Worm (Caenorhabditis elegans) whole organism, midembryonic: ENCODE measurements around the gene F21D9.1.

ENCODE experiments used
- T22C8.4 ChIP-seq: fragments of 200-800 bp; sonication (Bioruptor generic); IDR thresholded peaks from 2 replicates; pipeline ENCODE4 v1.3.6; 2022; ENCODE audit warnings: missing genetic modification characterization, missing compliant biosample characterization
- cog-1 ChIP-seq: sonication (generic microtip); optimal IDR thresholded peaks from 2 replicates; lab custom pipeline; 2016; ENCODE audit warnings: missing genetic modification characterization, missing compliant biosample characterization
- flt-1 ChIP-seq: fragments of 200-800 bp; sonication (Bioruptor generic); IDR thresholded peaks from 2 replicates; pipeline ENCODE4 v1.3.6; 2022; ENCODE audit warnings: missing genetic modification characterization, missing compliant biosample characterization
- klf-2 ChIP-seq: fragments of 200-800 bp; sonication (Bioruptor generic); conservative IDR thresholded peaks from 2 replicates; pipeline ENCODE4 v1.3.6; 2022; ENCODE audit warnings: missing genetic modification reagents, missing genetic modification characterization, missing compliant biosample characterization
- med-1 ChIP-seq: sonication (generic microtip); optimal IDR thresholded peaks from 2 replicates; lab custom pipeline; 2017; ENCODE audit warnings: missing genetic modification characterization, mild to moderate bottlenecking, missing compliant biosample characterization, antibody characterized with exemption, missing genetic modification reagents; ENCODE audit not compliant: insufficient read depth
- ref-1 ChIP-seq: fragments of 200-800 bp; sonication (Bioruptor generic); conservative IDR thresholded peaks from 2 replicates; pipeline ENCODE4 v1.3.6; 2022; ENCODE audit warnings: missing genetic modification reagents, missing genetic modification characterization, missing compliant biosample characterization
- tab-1 ChIP-seq: fragments of 200-800 bp; sonication (Bioruptor generic); IDR thresholded peaks from 2 replicates; pipeline ENCODE4 v1.3.6; 2022; ENCODE audit warnings: missing genetic modification characterization, missing compliant biosample characterization
- ztf-23 ChIP-seq: fragments of 200-800 bp; sonication (Bioruptor generic); IDR thresholded peaks from 2 replicates; pipeline ENCODE4 v1.3.6; 2022; ENCODE audit warnings: missing genetic modification reagents, missing genetic modification characterization, missing compliant biosample characterization
- ztf-29 ChIP-seq: fragments of 200-800 bp; sonication (Bioruptor generic); IDR thresholded peaks from 2 replicates; pipeline ENCODE4 v1.3.6; 2022; ENCODE audit warnings: missing genetic modification reagents, missing genetic modification characterization, missing compliant biosample characterization

The F21D9.1 gene

DNA sequence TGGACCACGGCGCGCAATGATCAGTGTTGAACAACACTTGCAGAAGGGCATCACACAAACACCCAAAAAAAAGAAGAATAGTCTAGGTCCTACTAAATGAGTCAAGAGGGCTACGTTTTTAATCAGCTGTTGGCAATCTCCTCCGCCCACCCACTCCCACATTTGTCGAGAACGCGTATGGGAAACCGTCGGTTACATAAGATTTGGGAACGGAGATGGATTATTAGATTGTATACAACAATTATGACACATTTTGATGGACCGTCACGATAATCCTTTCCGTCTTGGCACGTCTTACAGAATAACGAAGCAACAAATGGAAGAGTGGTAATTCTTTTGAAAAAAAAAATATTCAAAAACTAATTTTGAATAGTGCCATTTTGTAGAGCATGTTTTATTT is 21.7 kb downstream of the F21D9.1 start:
- TF ChIP-seq T22C8.4 (GFP tag; lab: Robert Waterston, UW) (no peak), cog-1 (tag; lab: Kevin White, UChicago) (no peak), ref-1 (GFP tag; lab: Robert Waterston, UW) (no peak), med-1 (GFP tag; lab: Kevin White, UChicago) (no peak), ztf-29 (GFP tag; lab: Robert Waterston, UW) (no peak), klf-2 (GFP tag; lab: Robert Waterston, UW) (no peak), tab-1 (GFP tag; lab: Robert Waterston, UW) (no peak), flt-1 (GFP tag; lab: Robert Waterston, UW) (no peak), ztf-23 (GFP tag; lab: Robert Waterston, UW) (no peak)

DNA sequence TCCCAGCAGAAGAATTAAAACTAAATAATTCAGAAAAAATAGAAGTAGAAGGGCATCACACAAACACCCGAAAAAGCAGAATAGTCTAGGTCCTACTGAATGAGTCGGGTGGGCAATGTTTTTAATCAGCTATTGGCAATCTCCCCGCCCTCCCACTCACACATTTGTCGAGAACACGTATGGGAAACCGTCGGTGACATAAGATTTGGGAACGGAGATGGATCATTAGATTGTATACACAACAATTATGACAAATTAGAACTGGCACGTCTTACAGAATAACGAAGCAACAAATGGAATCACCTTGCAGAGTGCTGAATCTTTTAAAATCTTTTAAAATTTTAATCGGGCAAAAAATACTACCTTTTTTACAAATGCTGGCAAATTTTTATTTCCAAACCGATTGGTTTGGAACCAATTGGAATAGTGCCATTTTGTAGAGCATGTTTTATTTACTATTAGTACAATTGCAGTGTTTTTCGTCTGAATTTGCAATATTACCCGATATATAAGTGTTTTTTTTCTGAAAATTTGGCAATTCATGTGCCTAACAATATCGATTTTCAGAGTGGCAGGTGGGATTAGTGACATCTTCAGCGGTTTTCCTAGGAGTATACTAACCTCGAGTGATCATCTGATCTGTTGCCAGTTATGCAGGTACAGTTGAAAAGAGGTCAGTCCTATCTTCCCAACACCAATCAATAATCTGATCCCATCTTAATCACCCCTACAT is 24.0 kb downstream of the F21D9.1 start, which contains the start of the genes F55C9.3 and fbxb-57:
Gene F55C9.3 (minus strand): TSS at position 101 of the 733 bp plus-strand sequence.
Gene fbxb-57 (plus strand): TSS at position 683 of the 733 bp plus-strand sequence.
- TF ChIP-seq med-1 (GFP tag; lab: Kevin White, UChicago), result no peak
- no peak for TF ChIP-seq ztf-23 (GFP tag; lab: Robert Waterston, UW)
- no peak for TF ChIP-seq T22C8.4 (GFP tag; lab: Robert Waterston, UW)
- no peak for TF ChIP-seq ref-1 (GFP tag; lab: Robert Waterston, UW)
- no peak for TF ChIP-seq klf-2 (GFP tag; lab: Robert Waterston, UW)
- TF ChIP-seq cog-1 (tag; lab: Kevin White, UChicago), result no peak
- no peak for TF ChIP-seq ztf-29 (GFP tag; lab: Robert Waterston, UW)
- no peak for TF ChIP-seq tab-1 (GFP tag; lab: Robert Waterston, UW)
- no peak for TF ChIP-seq flt-1 (GFP tag; lab: Robert Waterston, UW)

DNA sequence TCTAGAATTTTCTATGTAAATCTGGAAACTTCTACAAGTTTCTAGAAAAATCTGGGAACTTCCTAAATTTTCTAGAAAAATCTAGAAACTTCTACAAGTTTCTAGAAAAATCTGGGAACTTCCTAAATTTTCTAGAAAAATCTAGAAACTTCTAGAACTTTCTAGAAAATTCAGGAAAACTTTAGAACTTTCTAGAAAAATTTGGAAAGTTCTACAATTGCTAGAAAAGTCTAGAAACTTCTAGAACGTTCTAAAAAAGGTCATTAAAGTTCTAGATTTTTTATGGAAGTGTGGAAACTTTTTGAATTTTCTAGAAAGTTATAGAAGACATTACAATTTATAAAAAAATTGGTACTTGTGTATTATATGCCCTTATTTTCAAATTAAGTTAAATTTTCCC is 28.8 kb downstream of the F21D9.1 start, which contains the start of gene F55C9.5:
Gene F55C9.5 (minus strand): TSS at position 101 of the 400 bp plus-strand sequence.
- TF ChIP-seq flt-1 (GFP tag; lab: Robert Waterston, UW) (no peak), ztf-29 (GFP tag; lab: Robert Waterston, UW) (no peak)

DNA sequence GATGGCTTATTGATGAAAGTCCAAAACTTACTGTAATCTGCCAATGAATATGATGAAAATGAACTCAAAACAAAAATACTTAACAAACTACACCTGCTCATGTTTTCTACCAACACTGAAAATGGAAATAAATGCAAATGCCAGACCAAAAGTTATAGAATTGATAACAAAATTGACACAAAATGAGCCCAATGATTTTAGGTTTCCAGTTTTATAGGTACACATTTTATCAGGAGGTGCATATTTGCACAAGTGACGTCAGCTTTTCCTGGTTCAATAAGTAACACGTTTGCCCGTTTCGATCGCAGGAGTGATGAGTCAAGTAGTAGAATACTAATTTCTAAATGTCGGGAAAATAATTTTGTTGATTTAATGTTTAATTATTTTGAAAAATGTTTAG is 32.5 kb downstream of the F21D9.1 start, which contains the start of gene F55C9.6:
Gene F55C9.6 (minus strand): TSS at position 101 of the 400 bp plus-strand sequence.
- TF ChIP-seq T22C8.4 (GFP tag; lab: Robert Waterston, UW), result no peak
- no peak for TF ChIP-seq ztf-23 (GFP tag; lab: Robert Waterston, UW)
- TF ChIP-seq klf-2 (GFP tag; lab: Robert Waterston, UW), result no peak
- no peak for TF ChIP-seq flt-1 (GFP tag; lab: Robert Waterston, UW)
- TF ChIP-seq tab-1 (GFP tag; lab: Robert Waterston, UW), result no peak
- TF ChIP-seq ref-1 (GFP tag; lab: Robert Waterston, UW), result no peak
- no peak for TF ChIP-seq cog-1 (tag; lab: Kevin White, UChicago)
- TF ChIP-seq med-1 (GFP tag; lab: Kevin White, UChicago), result no peak
- TF ChIP-seq ztf-29 (GFP tag; lab: Robert Waterston, UW), result no peak

DNA sequence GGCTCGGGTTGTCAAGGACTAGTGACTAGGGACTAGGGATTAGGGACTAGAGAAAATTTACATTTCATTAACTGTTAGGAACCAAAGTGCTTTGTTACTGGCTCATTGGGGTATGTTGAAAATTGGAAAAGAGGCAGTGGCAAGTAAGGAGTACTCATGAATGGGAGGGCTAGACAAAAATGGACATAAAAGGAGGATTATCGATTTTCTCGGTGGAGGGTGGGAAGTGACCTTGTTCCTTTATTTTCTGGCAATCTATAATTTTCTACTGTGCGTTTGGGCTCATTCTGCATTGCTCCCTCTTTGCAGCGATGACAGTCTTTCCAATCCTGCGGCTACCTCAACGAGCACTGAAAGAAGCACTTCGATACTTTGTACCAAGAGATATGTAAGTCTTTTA is 33.3 kb downstream of the F21D9.1 start, which contains the start of gene fbxb-60:
Gene fbxb-60 (plus strand): TSS at position 301 of the 400 bp plus-strand sequence.
- TF ChIP-seq flt-1 (GFP tag; lab: Robert Waterston, UW) (no peak), T22C8.4 (GFP tag; lab: Robert Waterston, UW) (peak; percentile 53; the same call in 1 of the 2 replicates)

DNA sequence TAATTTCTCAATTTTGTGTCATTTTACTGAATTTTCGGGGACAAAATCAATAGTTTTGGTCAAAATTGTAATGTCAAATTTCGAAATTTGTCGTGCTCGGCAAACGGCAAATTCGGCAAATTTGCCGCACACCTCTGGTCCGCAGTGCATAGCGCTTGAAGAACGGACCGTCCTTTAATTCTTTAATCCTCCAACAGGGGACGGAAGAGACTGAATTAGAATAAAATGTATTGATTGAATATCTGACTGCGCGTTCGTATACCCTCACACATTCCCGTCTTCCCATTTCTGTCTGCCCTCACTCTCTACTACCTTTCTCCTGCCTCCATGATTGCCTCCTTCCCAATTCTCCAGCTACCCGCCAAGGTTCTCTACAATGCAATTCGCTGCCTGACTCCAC is 35.0 kb downstream of the F21D9.1 start, which contains the start of gene F55C9.14:
Gene F55C9.14 (plus strand): TSS at position 301 of the 400 bp plus-strand sequence.
- no peak for TF ChIP-seq T22C8.4 (GFP tag; lab: Robert Waterston, UW)
- TF ChIP-seq ref-1 (GFP tag; lab: Robert Waterston, UW), result no peak
- TF ChIP-seq med-1 (GFP tag; lab: Kevin White, UChicago), result no peak
- TF ChIP-seq ztf-29 (GFP tag; lab: Robert Waterston, UW), result no peak
- no peak for TF ChIP-seq ztf-23 (GFP tag; lab: Robert Waterston, UW)
- no peak for TF ChIP-seq flt-1 (GFP tag; lab: Robert Waterston, UW)
- TF ChIP-seq cog-1 (tag; lab: Kevin White, UChicago), result no peak
- no peak for TF ChIP-seq tab-1 (GFP tag; lab: Robert Waterston, UW)
- TF ChIP-seq klf-2 (GFP tag; lab: Robert Waterston, UW), result no peak

DNA sequence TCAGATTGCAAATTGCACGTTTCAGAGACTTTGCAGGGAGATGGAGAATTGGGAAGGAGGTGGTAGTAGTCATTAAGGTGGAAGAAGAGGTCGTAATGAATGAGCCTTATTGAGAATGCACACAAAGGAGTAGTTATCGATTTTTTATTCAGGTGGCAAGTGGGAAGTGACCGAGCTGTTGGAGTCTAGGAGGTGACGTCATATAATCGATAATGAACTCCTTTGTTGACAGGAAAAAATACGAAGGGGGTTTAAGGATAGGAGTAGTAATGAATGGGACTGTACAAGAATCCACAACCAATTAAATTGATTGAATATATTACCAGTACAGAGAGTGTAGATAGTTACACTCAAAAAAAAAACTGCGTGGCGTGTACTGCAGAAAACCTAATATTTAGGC is 37.7 kb downstream of the F21D9.1 start, which contains the start of gene fbxb-62:
Gene fbxb-62 (minus strand): TSS at position 101 of the 400 bp plus-strand sequence.
- TF ChIP-seq cog-1 (tag; lab: Kevin White, UChicago) (no peak), T22C8.4 (GFP tag; lab: Robert Waterston, UW) (0 out of 2 replicates have a peak, but pooled peaks have one; percentile 29)

DNA sequence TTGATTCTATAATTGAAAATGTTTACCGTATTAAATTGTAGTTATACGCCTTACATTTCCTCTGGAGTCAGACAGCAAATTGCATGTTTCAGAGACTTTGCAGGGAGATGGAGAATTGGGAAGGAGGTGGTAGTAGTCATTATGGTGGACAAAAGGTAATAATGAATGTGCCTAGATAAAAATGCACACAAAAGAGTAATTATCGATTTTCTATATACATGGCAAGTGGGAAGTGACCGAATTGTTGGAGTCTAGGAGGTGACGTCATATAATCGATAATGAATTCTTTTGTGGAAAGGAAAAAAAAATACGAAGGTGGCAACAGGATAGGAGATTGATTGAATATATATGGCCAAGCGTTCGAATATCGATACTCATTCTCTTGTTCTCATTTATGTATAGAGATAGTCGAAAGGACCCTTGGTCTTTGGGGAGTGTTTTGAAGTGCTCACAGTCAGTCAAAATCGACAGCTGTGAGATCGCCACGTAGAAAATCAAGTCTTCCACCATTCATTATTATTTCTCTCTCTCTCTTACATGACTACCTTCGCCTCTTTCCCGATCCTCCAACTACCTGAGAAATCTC is 39.4 kb downstream of the F21D9.1 start, which contains the start of the genes fbxb-63 and fbxb-61:
Gene fbxb-63 (minus strand): TSS at position 142 of the 586 bp plus-strand sequence.
Gene fbxb-61 (plus strand): TSS at position 536 of the 586 bp plus-strand sequence.
- TF ChIP-seq T22C8.4 (GFP tag; lab: Robert Waterston, UW), result peak; percentile 63; the same call in 1 of the 2 replicates
- TF ChIP-seq ztf-23 (GFP tag; lab: Robert Waterston, UW), result no peak

DNA sequence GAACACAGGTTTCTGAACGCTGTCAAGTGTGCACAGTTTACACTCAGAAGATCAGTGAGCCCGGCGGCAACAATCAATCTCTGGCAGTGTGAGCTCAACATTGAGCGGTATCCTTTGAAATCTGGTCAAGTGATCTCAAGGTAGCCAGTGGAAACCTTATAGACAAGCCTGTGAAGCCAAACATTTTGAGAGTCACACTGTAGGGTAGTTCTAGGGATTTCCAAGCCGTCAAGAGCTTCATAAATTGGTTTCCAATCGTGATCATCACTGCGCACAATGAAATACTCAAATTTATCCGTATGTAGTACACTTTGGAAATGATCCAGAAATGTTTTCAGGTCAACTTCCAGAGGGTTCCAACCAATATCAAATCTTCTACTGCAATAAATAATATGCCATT is 42.7 kb downstream of the F21D9.1 start, which contains the start of gene F55C9.15:
Gene F55C9.15 (minus strand): TSS at position 101 of the 400 bp plus-strand sequence.
- TF ChIP-seq ztf-23 (GFP tag; lab: Robert Waterston, UW), result no peak
- TF ChIP-seq ztf-29 (GFP tag; lab: Robert Waterston, UW), result no peak
- no peak for TF ChIP-seq flt-1 (GFP tag; lab: Robert Waterston, UW)
- no peak for TF ChIP-seq tab-1 (GFP tag; lab: Robert Waterston, UW)
- TF ChIP-seq cog-1 (tag; lab: Kevin White, UChicago), result no peak
- no peak for TF ChIP-seq klf-2 (GFP tag; lab: Robert Waterston, UW)
- TF ChIP-seq T22C8.4 (GFP tag; lab: Robert Waterston, UW), result no peak
- TF ChIP-seq med-1 (GFP tag; lab: Kevin White, UChicago), result no peak
- no peak for TF ChIP-seq ref-1 (GFP tag; lab: Robert Waterston, UW)
